Worm (Caenorhabditis elegans) whole organism, L4 larva: ENCODE measurements around the gene rpl-42.

Source experiments
- F44E2.7 ChIP-seq: fragments of 200-800 bp; sonication (Bioruptor generic); IDR thresholded peaks from 2 replicates; pipeline ENCODE4 v2.1.2; 2022; ENCODE audit warnings: missing genetic modification characterization, missing compliant biosample characterization
- T20F7.1 ChIP-seq: fragments of 200-800 bp; sonication (Bioruptor generic); optimal IDR thresholded peaks from 2 replicates; lab custom pipeline; 2018; ENCODE audit warnings: mild to moderate bottlenecking, missing genetic modification characterization, missing compliant biosample characterization
- Y5F2A.4 ChIP-seq: fragments of 200-800 bp; sonication (Bioruptor generic); optimal IDR thresholded peaks from 2 replicates; lab custom pipeline; 2018; ENCODE audit warnings: mild to moderate bottlenecking, missing genetic modification characterization, missing compliant biosample characterization
- Y75B8A.6 ChIP-seq: fragments of 200-800 bp; sonication (Bioruptor generic); IDR thresholded peaks from 2 replicates; pipeline ENCODE4 v1.3.6; 2022; ENCODE audit warnings: missing genetic modification reagents, missing genetic modification characterization, missing compliant biosample characterization
- ZK337.2 ChIP-seq: fragments of 200-800 bp; sonication (Bioruptor generic); IDR thresholded peaks from 2 replicates; pipeline ENCODE4 v1.3.6; 2022; ENCODE audit warnings: missing genetic modification reagents, missing genetic modification characterization, missing compliant biosample characterization
- ZK546.5 ChIP-seq, 2 experiments: sonication (generic microtip); optimal IDR thresholded peaks; 2 replicates each; lab custom pipeline; 2017; ENCODE audit warnings: missing biosample characterization in 2 of 2, missing genetic modification characterization in 2 of 2
- attf-4 ChIP-seq: sonication (generic microtip); optimal IDR thresholded peaks from 3 replicates; lab custom pipeline; 2017; ENCODE audit warnings: missing biosample characterization, missing genetic modification characterization
- ceh-20 ChIP-seq: fragments of 200-800 bp; sonication (Bioruptor generic); IDR thresholded peaks from 2 replicates; pipeline ENCODE4 v1.3.6; 2022; ENCODE audit warnings: missing genetic modification reagents, missing genetic modification characterization, missing compliant biosample characterization
- ceh-28 ChIP-seq: fragments of 150-350 bp; optimal IDR thresholded peaks from 2 replicates; lab custom pipeline; 2014; ENCODE audit warnings: missing biosample characterization, missing genetic modification reagents, missing genetic modification characterization
- ceh-82 ChIP-seq: sonication (generic microtip); optimal IDR thresholded peaks from 2 replicates; lab custom pipeline; 2017; ENCODE audit warnings: missing biosample characterization, missing genetic modification characterization
- ces-1 ChIP-seq: fragments of 150-350 bp; sonication (generic microtip); optimal IDR thresholded peaks from 4 replicates; lab custom pipeline; 2014; ENCODE audit warnings: missing biosample characterization, missing genetic modification reagents, missing genetic modification characterization
- cey-2 ChIP-seq: sonication (generic microtip); optimal IDR thresholded peaks from 3 replicates; lab custom pipeline; 2017; ENCODE audit warnings: missing genetic modification characterization, mild to moderate bottlenecking, missing compliant biosample characterization, antibody characterized with exemption, borderline replicate concordance; ENCODE audit not compliant: insufficient read depth
- ctbp-1 ChIP-seq: fragments of 200-800 bp; sonication (Bioruptor generic); IDR thresholded peaks from 2 replicates; pipeline ENCODE4 v1.3.6; 2022; ENCODE audit warnings: missing genetic modification reagents, missing genetic modification characterization, missing compliant biosample characterization
- daf-12 ChIP-seq: fragments of 150-350 bp; optimal IDR thresholded peaks from 2 replicates; lab custom pipeline; 2014; ENCODE audit warnings: missing biosample characterization, missing genetic modification reagents, missing genetic modification characterization
- daf-19 ChIP-seq: fragments of 200-800 bp; sonication (Bioruptor generic); conservative IDR thresholded peaks from 2 replicates; pipeline ENCODE4 v1.3.6; 2022; ENCODE audit warnings: missing genetic modification characterization, missing compliant biosample characterization
- daf-8 ChIP-seq: fragments of 200-800 bp; sonication (Bioruptor generic); IDR thresholded peaks from 2 replicates; pipeline ENCODE4 v1.3.6; 2022; ENCODE audit warnings: missing genetic modification characterization, missing compliant biosample characterization
- dmd-8 ChIP-seq: fragments of 200-800 bp; sonication (Bioruptor generic); IDR thresholded peaks from 2 replicates; pipeline ENCODE4 v1.3.6; 2022; ENCODE audit warnings: missing genetic modification characterization, missing compliant biosample characterization
- dmd-9 ChIP-seq: fragments of 200-800 bp; sonication (Bioruptor generic); IDR thresholded peaks from 2 replicates; pipeline ENCODE4 v1.3.6; 2022; ENCODE audit warnings: missing genetic modification reagents, missing genetic modification characterization, missing compliant biosample characterization
- duxl-1 ChIP-seq: sonication (generic microtip); optimal IDR thresholded peaks from 2 replicates; lab custom pipeline; 2016; ENCODE audit warnings: mild to moderate bottlenecking, missing genetic modification characterization, moderate library complexity, missing compliant biosample characterization; ENCODE audit not compliant: poor library complexity
- egl-27 ChIP-seq: sonication (generic microtip); optimal IDR thresholded peaks from 3 replicates; lab custom pipeline; 2017; ENCODE audit warnings: missing biosample characterization, missing genetic modification reagents, missing genetic modification characterization
- fos-1 ChIP-seq: fragments of 150-350 bp; optimal IDR thresholded peaks from 2 replicates; lab custom pipeline; 2014; ENCODE audit warnings: missing biosample characterization, missing genetic modification characterization
- hlh-11 ChIP-seq: fragments of 200-800 bp; sonication (Bioruptor generic); optimal IDR thresholded peaks from 2 replicates; lab custom pipeline; 2018; ENCODE audit warnings: mild to moderate bottlenecking, missing genetic modification characterization, missing compliant biosample characterization
- hlh-30 ChIP-seq: sonication (generic microtip); optimal IDR thresholded peaks from 2 replicates; lab custom pipeline; 2017; ENCODE audit warnings: antibody characterized with exemption, mild to moderate bottlenecking, missing genetic modification characterization, missing compliant biosample characterization; ENCODE audit not compliant: insufficient read depth
- jun-1 ChIP-seq: fragments of 150-350 bp; optimal IDR thresholded peaks from 2 replicates; lab custom pipeline; 2014; ENCODE audit warnings: missing biosample characterization, missing genetic modification reagents, missing genetic modification characterization
- lim-7 ChIP-seq: fragments of 200-800 bp; sonication (Bioruptor generic); IDR thresholded peaks from 2 replicates; pipeline ENCODE4 v1.3.6; 2022; ENCODE audit warnings: missing genetic modification characterization, missing compliant biosample characterization
- lin-13 ChIP-seq: fragments of 150-350 bp; optimal IDR thresholded peaks from 2 replicates; lab custom pipeline; 2014; ENCODE audit warnings: missing biosample characterization, missing genetic modification reagents, missing genetic modification characterization
- lin-15B ChIP-seq: fragments of 150-350 bp; sonication (generic microtip); optimal IDR thresholded peaks from 3 replicates; lab custom pipeline; 2014; ENCODE audit warnings: missing biosample characterization, missing genetic modification characterization
- lin-38 ChIP-seq: fragments of 200-800 bp; sonication (Bioruptor generic); IDR thresholded peaks from 2 replicates; pipeline ENCODE4 v1.3.6; 2022; ENCODE audit warnings: missing genetic modification reagents, missing genetic modification characterization, missing compliant biosample characterization
- lin-39 ChIP-seq: fragments of 150-350 bp; optimal IDR thresholded peaks from 2 replicates; lab custom pipeline; 2014; ENCODE audit warnings: missing biosample characterization, missing genetic modification reagents, missing genetic modification characterization
- lir-3 ChIP-seq: sonication (generic microtip); optimal IDR thresholded peaks from 2 replicates; lab custom pipeline; 2016; ENCODE audit warnings: mild to moderate bottlenecking, missing genetic modification characterization, missing compliant biosample characterization
- lsy-2 ChIP-seq, 2 experiments: fragments of 150-350 bp in 1 of 2; sonication (generic microtip) in 1 of 2; optimal IDR thresholded peaks; 2 replicates each; lab custom pipeline; 2014 to 2017; ENCODE audit warnings: missing biosample characterization in 2 of 2, missing genetic modification characterization in 2 of 2
- madf-9 ChIP-seq: fragments of 200-800 bp; sonication (Bioruptor generic); conservative IDR thresholded peaks from 2 replicates; pipeline ENCODE4 v1.3.6; 2022; ENCODE audit warnings: missing genetic modification reagents, missing genetic modification characterization, missing compliant biosample characterization
- mep-1 ChIP-seq: fragments of 150-350 bp; sonication (generic microtip); optimal IDR thresholded peaks from 3 replicates; lab custom pipeline; 2014; ENCODE audit warnings: missing biosample characterization, missing genetic modification characterization
- mxl-3 ChIP-seq: fragments of 200-800 bp; sonication (Bioruptor generic); optimal IDR thresholded peaks from 2 replicates; lab custom pipeline; 2018; ENCODE audit warnings: mild to moderate bottlenecking, missing genetic modification characterization, missing compliant biosample characterization
- nhr-102 ChIP-seq: sonication (generic microtip); optimal IDR thresholded peaks from 2 replicates; lab custom pipeline; 2016; ENCODE audit warnings: mild to moderate bottlenecking, missing genetic modification characterization, moderate library complexity, missing compliant biosample characterization
- nhr-111 ChIP-seq: fragments of 200-800 bp; sonication (Bioruptor generic); optimal IDR thresholded peaks from 2 replicates; lab custom pipeline; 2018; ENCODE audit warnings: mild to moderate bottlenecking, missing genetic modification characterization, missing compliant biosample characterization
- nhr-25 ChIP-seq: sonication (generic microtip); optimal IDR thresholded peaks from 2 replicates; lab custom pipeline; 2017; ENCODE audit warnings: missing genetic modification characterization, mild to moderate bottlenecking, missing compliant biosample characterization, antibody characterized with exemption, moderate library complexity, borderline replicate concordance; ENCODE audit not compliant: insufficient read depth
- nhr-28 ChIP-seq: fragments of 150-350 bp; optimal IDR thresholded peaks from 2 replicates; lab custom pipeline; 2014; ENCODE audit warnings: missing biosample characterization, missing genetic modification characterization
- nhr-41 ChIP-seq: fragments of 200-800 bp; sonication (Bioruptor generic); IDR thresholded peaks from 2 replicates; pipeline ENCODE4 v1.3.6; 2022; ENCODE audit warnings: missing genetic modification reagents, missing genetic modification characterization, missing compliant biosample characterization
- nhr-6 ChIP-seq: fragments of 150-350 bp; optimal IDR thresholded peaks from 2 replicates; lab custom pipeline; 2014; ENCODE audit warnings: missing biosample characterization, missing genetic modification characterization
- nhr-76 ChIP-seq: fragments of 150-350 bp; optimal IDR thresholded peaks from 2 replicates; lab custom pipeline; 2014; ENCODE audit warnings: missing biosample characterization, missing genetic modification characterization
- nhr-77 ChIP-seq: fragments of 150-350 bp; optimal IDR thresholded peaks from 2 replicates; lab custom pipeline; 2014; ENCODE audit warnings: missing biosample characterization, missing genetic modification characterization
- php-3 ChIP-seq: fragments of 200-800 bp; sonication (Bioruptor generic); IDR thresholded peaks from 2 replicates; pipeline ENCODE4 v1.3.6; 2022; ENCODE audit warnings: missing genetic modification reagents, missing genetic modification characterization, missing compliant biosample characterization
- pqm-1 ChIP-seq: sonication (generic microtip); optimal IDR thresholded peaks from 2 replicates; lab custom pipeline; 2017; ENCODE audit warnings: missing biosample characterization, missing genetic modification characterization
- skn-1 ChIP-seq: fragments of 150-350 bp; optimal IDR thresholded peaks from 2 replicates; lab custom pipeline; 2014; ENCODE audit warnings: missing biosample characterization, missing genetic modification characterization
- snpc-1.2 ChIP-seq: fragments of 200-800 bp; sonication (Bioruptor generic); IDR thresholded peaks from 2 replicates; pipeline ENCODE4 v1.3.6; 2022; ENCODE audit warnings: missing genetic modification reagents, missing genetic modification characterization, missing compliant biosample characterization
- snpc-4 ChIP-seq: fragments of 150-350 bp; optimal IDR thresholded peaks from 2 replicates; lab custom pipeline; 2014; ENCODE audit warnings: missing biosample characterization, missing genetic modification characterization
- spr-3 ChIP-seq: fragments of 200-800 bp; sonication (Bioruptor generic); optimal IDR thresholded peaks from 2 replicates; lab custom pipeline; 2018; ENCODE audit warnings: mild to moderate bottlenecking, missing genetic modification characterization, missing compliant biosample characterization
- vab-7 ChIP-seq: fragments of 200-800 bp; sonication (Bioruptor generic); IDR thresholded peaks from 2 replicates; pipeline ENCODE4 v1.3.6; 2022; ENCODE audit warnings: missing genetic modification reagents, missing genetic modification characterization, missing compliant biosample characterization
- zag-1 ChIP-seq: fragments of 150-350 bp; optimal IDR thresholded peaks from 2 replicates; lab custom pipeline; 2014; ENCODE audit warnings: missing biosample characterization, missing genetic modification characterization
- zfp-3 ChIP-seq: fragments of 200-800 bp; sonication (Bioruptor generic); conservative IDR thresholded peaks from 2 replicates; pipeline ENCODE4 v1.3.6; 2022; ENCODE audit warnings: missing genetic modification reagents, missing genetic modification characterization, missing compliant biosample characterization

Gene rpl-42

DNA sequence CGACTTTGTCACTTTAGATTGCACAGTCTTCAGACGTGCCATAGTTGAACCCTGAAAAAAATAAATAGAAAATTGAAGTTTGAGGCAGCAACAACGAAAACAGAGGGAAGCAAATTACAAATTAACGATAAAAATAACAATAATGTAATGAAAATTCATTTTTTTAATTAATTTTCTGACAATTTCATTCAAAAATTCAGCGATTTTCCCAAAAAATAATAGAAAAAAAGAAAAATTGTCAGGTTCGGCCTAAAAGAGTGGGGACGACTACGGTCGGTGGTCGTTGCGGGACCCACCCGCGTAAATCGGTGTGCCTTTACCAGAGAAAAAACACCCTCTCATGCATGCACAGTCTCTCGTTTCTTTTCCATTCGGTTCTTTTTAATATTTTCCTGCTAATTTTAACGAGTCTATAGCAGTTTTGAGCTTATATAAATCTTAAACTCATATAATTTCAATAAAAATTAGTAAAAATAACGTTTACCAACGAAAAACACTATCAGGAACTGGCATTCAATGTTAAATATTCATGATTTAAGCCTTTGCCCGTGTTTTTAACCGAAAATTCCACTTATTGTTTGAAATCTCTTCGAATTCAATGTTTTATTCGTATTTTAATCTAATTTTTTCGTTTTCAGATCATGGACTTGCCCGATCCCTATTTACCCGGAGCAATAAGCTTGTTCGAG lies 33.9 kb downstream of the rpl-42 start, which contains the start of the genes rps-9 and lsm-1 (continued):
- TF ChIP-seq madf-9 (GFP tag; lab: Robert Waterston, UW) = no peak
- no peak for TF ChIP-seq lir-3 (tag; lab: Kevin White, UChicago)
- no peak for TF ChIP-seq nhr-102
- no peak for TF ChIP-seq fos-1 (tag; lab: Kevin White, UChicago)
- peak; percentile 5 for TF ChIP-seq nhr-28 (tag; lab: Kevin White, UChicago)
- TF ChIP-seq php-3 = no peak
- TF ChIP-seq ceh-28 (tag; lab: Kevin White, UChicago) = no peak
- TF ChIP-seq Y75B8A.6 = no peak
- TF ChIP-seq nhr-76 = no peak
- no peak for TF ChIP-seq dmd-8
- TF ChIP-seq Y5F2A.4 (GFP tag; lab: Kevin White, UChicago) = no peak
- TF ChIP-seq nhr-25 (tag; lab: Kevin White, UChicago) = no peak
- peak; percentile 60 for TF ChIP-seq lin-13 (GFP tag; lab: Kevin White, UChicago)
- TF ChIP-seq nhr-6 (tag; lab: Kevin White, UChicago) = peak; percentile 23
- no peak for TF ChIP-seq vab-7
- no peak for TF ChIP-seq duxl-1 (tag; lab: Kevin White, UChicago)
- TF ChIP-seq dmd-9 (GFP tag; lab: Robert Waterston, UW) = no peak
- peak; percentile 71 for TF ChIP-seq mep-1 (tag; lab: Kevin White, UChicago)
- TF ChIP-seq ceh-82 (tag; lab: Kevin White, UChicago) = no peak
- TF ChIP-seq lin-39 = no peak
- no peak for TF ChIP-seq T20F7.1 (GFP tag; lab: Kevin White, UChicago)
- TF ChIP-seq attf-4 (tag; lab: Kevin White, UChicago) = no peak
- TF ChIP-seq hlh-11 (tag; lab: Kevin White, UChicago) = peak; percentile 57
- no peak for TF ChIP-seq egl-27
- TF ChIP-seq daf-8 = no peak
- no peak for TF ChIP-seq snpc-1.2 (GFP tag; lab: Robert Waterston, UW)
- TF ChIP-seq snpc-4 = no peak
- TF ChIP-seq daf-19 (GFP tag; lab: Robert Waterston, UW) = no peak
- TF ChIP-seq nhr-111 (GFP tag; lab: Kevin White, UChicago) = no peak
- no peak for TF ChIP-seq lim-7 (GFP tag; lab: Robert Waterston, UW)
- no peak for TF ChIP-seq cey-2
- TF ChIP-seq zfp-3 (GFP tag; lab: Robert Waterston, UW) = no peak
- no peak for TF ChIP-seq skn-1 (tag; lab: Kevin White, UChicago)
- TF ChIP-seq spr-3 (GFP tag; lab: Kevin White, UChicago) = no peak
- no peak for TF ChIP-seq ZK546.5 (tag; optimal IDR thresholded peaks at IDR 0.05; lab: Kevin White, UChicago)
- no peak for TF ChIP-seq ZK337.2 (GFP tag; lab: Robert Waterston, UW)
- TF ChIP-seq lsy-2 (tag; optimal IDR thresholded peaks at IDR 0.05; lab: Kevin White, UChicago) = peak; percentile 49 to 98
- no peak for TF ChIP-seq F44E2.7 (GFP tag; lab: Robert Waterston, UW)
- no peak for TF ChIP-seq mxl-3 (GFP tag; lab: Kevin White, UChicago)
- peak; percentile 50 for TF ChIP-seq nhr-77
- TF ChIP-seq jun-1 = no peak
- TF ChIP-seq daf-12 (tag; lab: Kevin White, UChicago) = no peak
- TF ChIP-seq ceh-20 = no peak
- TF ChIP-seq lin-38 (GFP tag; lab: Robert Waterston, UW) = peak; percentile 70
- no peak for TF ChIP-seq lin-15B (tag; lab: Kevin White, UChicago)
- peak; percentile 58 for TF ChIP-seq hlh-30
- no peak for TF ChIP-seq pqm-1
- no peak for TF ChIP-seq ctbp-1 (GFP tag; lab: Robert Waterston, UW)
- TF ChIP-seq zag-1 (tag; lab: Kevin White, UChicago) = no peak
- no peak for TF ChIP-seq nhr-41 (GFP tag; lab: Robert Waterston, UW)
- TF ChIP-seq ces-1 (GFP tag; lab: Kevin White, UChicago) = no peak
